Fruit fly (Drosophila melanogaster) whole organism: ENCODE measurements around the gene Cyp316a1.

ENCODE experiments used
- CG8478 ChIP-seq: fragments of >200 bp; optimal IDR thresholded peaks from 2 replicates; lab custom pipeline; 2018; ENCODE audit warnings: inconsistent platforms
- Dll ChIP-seq: fragments of >200 bp; optimal IDR thresholded peaks from 2 replicates; lab custom pipeline; 2017
- psq ChIP-seq: fragments of >200 bp; optimal IDR thresholded peaks from 2 replicates; lab custom pipeline; 2017
- usp ChIP-seq: fragments of >200 bp; optimal IDR thresholded peaks from 2 replicates; lab custom pipeline; 2017; ENCODE audit warnings: missing biosample characterization, missing genetic modification characterization, mixed read lengths

DNA sequence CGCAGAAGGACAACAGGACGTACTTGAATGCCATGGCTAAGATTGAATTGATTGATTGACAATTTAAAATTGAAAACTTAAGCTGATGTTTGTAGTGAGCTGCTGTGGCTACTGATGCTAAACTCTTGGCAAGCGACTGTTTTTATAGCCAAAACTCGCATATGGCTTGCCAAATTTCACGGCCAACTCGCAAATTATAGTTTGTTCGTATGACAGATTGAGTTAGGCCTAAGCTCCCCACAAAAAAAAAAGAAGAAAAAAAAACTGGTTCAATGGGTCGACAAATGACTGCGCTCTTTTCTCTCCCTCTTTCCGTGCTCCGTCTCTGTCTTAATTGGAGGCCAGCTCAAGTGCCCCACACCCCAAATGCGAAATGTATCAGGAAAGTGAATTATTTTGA lies 21.5 kb upstream of the Cyp316a1 start, which contains the start of gene CG8543:
- TF ChIP-seq Dll (no peak), psq (lab: Kevin White, UChicago) (no peak), CG8478 (lab: Kevin White, UChicago) (no peak), usp (GFP tag; lab: Kevin White, UChicago) (no peak)
